Worm (Caenorhabditis elegans) whole organism, L4/young adult: ENCODE results near the gene clec-196.

ENCODE experiments used
- W03F9.2 ChIP-seq: fragments of 150-350 bp; optimal IDR thresholded peaks from 2 replicates; lab custom pipeline; 2014; ENCODE audit warnings: missing biosample characterization, missing genetic modification characterization
- him-1 ChIP-seq: sonication (generic microtip); optimal IDR thresholded peaks from 2 replicates; lab custom pipeline; 2016; ENCODE audit warnings: missing genotype, missing genetic modification reagents, missing genetic modification characterization, missing compliant biosample characterization

- no peak for TF ChIP-seq W03F9.2
- no peak for TF ChIP-seq him-1
Observed at ce11 chrIV:17255001-17255400, 21.8 kb upstream of the clec-196 start, which contains the start of gene gtf-2E1.
